ENCODE assay signal across 1 fruit fly cellular context in genomic region chr2L:19423467-19424122, dm6.
A peak's percentile ranks its signal among the peaks of the same experiment; 100 is the strongest.
TF ChIP-seq lines count a peak whose summit lies in the region.

Alp12 (plus strand) TSS chr2L:19424050.
CG13085 (plus strand) TSS chr2L:19424050.

TF ChIP-seq in whole organism, embryonic, 481 proteins besides CTCF, POLR2A, EP300 and RAD21 (continued from another document):
- peak; percentile 98 for TF ChIP-seq tap (tag; optimal IDR thresholded peaks at IDR 0.05; lab: Kevin White, UChicago)
- TF ChIP-seq CG30020 (tag; optimal IDR thresholded peaks at IDR 0.05; lab: Kevin White, UChicago): peak; percentile 88
- TF ChIP-seq psq (GFP tag; optimal IDR thresholded peaks at IDR 0.05; lab: Kevin White, UChicago): peak; percentile 85
- TF ChIP-seq CG11696 (GFP tag; IDR thresholded peaks at IDR 0.05; lab: Robert Waterston, UW): peak; percentile 81; the same call in 1 of the 2 replicates
- peak; percentile 93 for TF ChIP-seq CG17328 (GFP tag; IDR thresholded peaks at IDR 0.05; lab: Robert Waterston, UW)
- TF ChIP-seq tx (GFP tag; optimal IDR thresholded peaks at IDR 0.05; lab: Kevin White, UChicago): peak; percentile 94
- TF ChIP-seq cg (GFP tag; optimal IDR thresholded peaks at IDR 0.05; lab: Kevin White, UChicago): peak; percentile 5
- peak; percentile 81 for TF ChIP-seq CG3163 (GFP tag; optimal IDR thresholded peaks at IDR 0.05; lab: Kevin White, UChicago)
- TF ChIP-seq CG7372 (GFP tag; IDR thresholded peaks at IDR 0.05; lab: Robert Waterston, UW): peak; percentile 97
- peak; percentile 95 for TF ChIP-seq CG9215 (GFP tag; IDR thresholded peaks at IDR 0.05; lab: Robert Waterston, UW)
- peak; percentile 95 for TF ChIP-seq gsb (GFP tag; IDR thresholded peaks at IDR 0.05; lab: Robert Waterston, UW)
- TF ChIP-seq GATAe (GFP tag; conservative IDR thresholded peaks at IDR 0.05; lab: Robert Waterston, UW): peak; percentile 86
- TF ChIP-seq CG7987 (GFP tag; optimal IDR thresholded peaks at IDR 0.05; lab: Kevin White, UChicago): peak; percentile 84
- peak; percentile 92 for TF ChIP-seq slp2 (GFP tag; optimal IDR thresholded peaks at IDR 0.05; lab: Kevin White, UChicago)
- TF ChIP-seq CG3726 (GFP tag; IDR thresholded peaks at IDR 0.05; lab: Robert Waterston, UW): peak; percentile 92
- TF ChIP-seq CG18011 (GFP tag; optimal IDR thresholded peaks at IDR 0.05; lab: Kevin White, UChicago): peak; percentile 89
- TF ChIP-seq HmgD (GFP tag; optimal IDR thresholded peaks at IDR 0.05; lab: Kevin White, UChicago): peak; percentile 61
- peak; percentile 93 for TF ChIP-seq ro (GFP tag; IDR thresholded peaks at IDR 0.05; lab: Robert Waterston, UW)
- TF ChIP-seq Ptx1 (GFP tag; IDR thresholded peaks at IDR 0.05; lab: Robert Waterston, UW): peak; percentile 97
- TF ChIP-seq ara (GFP tag; IDR thresholded peaks at IDR 0.05; lab: Robert Waterston, UW): peak; percentile 95
- peak; percentile 85 for TF ChIP-seq E2f2 (GFP tag; IDR thresholded peaks at IDR 0.05; lab: Robert Waterston, UW)
- TF ChIP-seq CG13624 (GFP tag; optimal IDR thresholded peaks at IDR 0.05; lab: Kevin White, UChicago): peak; percentile 96
- peak; percentile 97 for TF ChIP-seq sob (GFP tag; IDR thresholded peaks at IDR 0.05; lab: Robert Waterston, UW)
- peak; percentile 88 for TF ChIP-seq CG2116 (GFP tag; optimal IDR thresholded peaks at IDR 0.05; lab: Kevin White, UChicago)
- peak; percentile 86 for TF ChIP-seq CG1792 (GFP tag; optimal IDR thresholded peaks at IDR 0.05; lab: Kevin White, UChicago)
- peak; percentile 91 for TF ChIP-seq CG6654 (GFP tag; optimal IDR thresholded peaks at IDR 0.05; lab: Kevin White, UChicago)
- TF ChIP-seq CG9817 (tag; optimal IDR thresholded peaks at IDR 0.05; lab: Kevin White, UChicago): peak; percentile 97
- TF ChIP-seq ase (GFP tag; IDR thresholded peaks at IDR 0.05; lab: Robert Waterston, UW): peak; percentile 89
- peak; percentile 98 for TF ChIP-seq Xbp1 (GFP tag; optimal IDR thresholded peaks at IDR 0.05; lab: Kevin White, UChicago)
- peak; percentile 98 for TF ChIP-seq phol (tag; optimal IDR thresholded peaks at IDR 0.05; lab: Kevin White, UChicago)
- TF ChIP-seq Dek (tag; optimal IDR thresholded peaks at IDR 0.05; lab: Kevin White, UChicago): peak; percentile 98
- TF ChIP-seq pzg (GFP tag; optimal IDR thresholded peaks at IDR 0.05; lab: Kevin White, UChicago): peak; percentile 15
- peak; percentile 92 for TF ChIP-seq NFAT (GFP tag; IDR thresholded peaks at IDR 0.05; lab: Robert Waterston, UW)
- peak; percentile 90 for TF ChIP-seq onecut (GFP tag; IDR thresholded peaks at IDR 0.05; lab: Robert Waterston, UW)
- TF ChIP-seq CG11560 (tag; IDR thresholded peaks at IDR 0.05; lab: Robert Waterston, UW): peak; percentile 90
- peak; percentile 87 for TF ChIP-seq peb (GFP tag; IDR thresholded peaks at IDR 0.05; lab: Robert Waterston, UW)
- TF ChIP-seq z (GFP tag; IDR thresholded peaks at IDR 0.05; lab: Robert Waterston, UW): peak; percentile 69; the same call in 2 of the 3 replicates
- TF ChIP-seq CG18599 (GFP tag; optimal IDR thresholded peaks at IDR 0.05; lab: Kevin White, UChicago): peak; percentile 99
- peak; percentile 89 for TF ChIP-seq NK7.1 (GFP tag; optimal IDR thresholded peaks at IDR 0.05; lab: Kevin White, UChicago)
- TF ChIP-seq Neu2 (GFP tag; optimal IDR thresholded peaks at IDR 0.05; lab: Kevin White, UChicago; ENCODE audit: borderline replicate concordance): peak; percentile 42
